Worm (Caenorhabditis elegans) whole organism, L3 larva: Measurements from ENCODE around the gene T08H10.3.
A peak's percentile ranks its signal among the peaks of the same experiment; 100 is the strongest.

Experiments
- egl-5 ChIP-seq: fragments of 150-350 bp; optimal IDR thresholded peaks from 2 replicates; lab custom pipeline; 2017; ENCODE audit warnings: missing biosample characterization, missing genetic modification reagents, missing genetic modification characterization, inconsistent platforms
- fkh-10 ChIP-seq: sonication (generic microtip); optimal IDR thresholded peaks from 2 replicates; lab custom pipeline; 2017; ENCODE audit warnings: missing biosample characterization, missing genetic modification reagents, missing genetic modification characterization
- nhr-67 ChIP-seq: fragments of 150-350 bp; optimal IDR thresholded peaks from 2 replicates; lab custom pipeline; 2014; ENCODE audit warnings: missing biosample characterization, missing genetic modification characterization
- pqm-1 ChIP-seq: fragments of 150-350 bp; optimal IDR thresholded peaks from 2 replicates; lab custom pipeline; 2017; ENCODE audit warnings: missing biosample characterization, missing genetic modification characterization, inconsistent platforms

DNA sequence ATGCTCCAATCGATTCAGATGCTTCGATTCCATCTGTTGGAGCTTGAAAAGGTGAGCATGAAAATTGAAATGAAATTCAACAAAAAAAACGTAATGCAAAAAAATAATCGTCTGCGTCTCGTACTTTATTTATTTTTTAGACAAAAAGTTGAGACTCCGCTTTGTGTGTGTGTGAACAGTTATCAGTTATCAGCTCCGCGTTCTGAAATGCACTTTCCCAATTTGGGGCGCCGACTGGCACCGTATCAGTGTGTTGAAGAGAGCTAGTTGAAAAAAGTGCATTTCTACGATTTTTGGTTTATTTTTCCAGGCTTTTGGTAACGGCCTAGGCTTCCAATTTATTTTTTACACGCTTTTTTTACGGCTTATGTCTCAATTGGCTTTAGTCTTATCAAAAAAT is 30.8 kb downstream of the T08H10.3 start:
- TF ChIP-seq pqm-1 (tag; lab: Kevin White, UChicago) (peak; percentile 51), egl-5 (tag; lab: Kevin White, UChicago) (no peak), fkh-10 (GFP tag; lab: Kevin White, UChicago) (no peak), nhr-67 (tag; lab: Kevin White, UChicago) (no peak)
